Worm (Caenorhabditis elegans) whole organism, L3 larva: ENCODE data around the gene F16G10.1.

Experiments used
- ama-1 ChIP-seq: fragments of 150-350 bp; optimal IDR thresholded peaks from 2 replicates; lab custom pipeline; 2018
- fkh-10 ChIP-seq: sonication (generic microtip); optimal IDR thresholded peaks from 2 replicates; lab custom pipeline; 2017; ENCODE audit warnings: missing biosample characterization, missing genetic modification reagents, missing genetic modification characterization
- nhr-12 ChIP-seq: fragments of 150-350 bp; optimal IDR thresholded peaks from 2 replicates; lab custom pipeline; 2014; ENCODE audit warnings: missing biosample characterization, missing genetic modification characterization
- pqm-1 ChIP-seq: fragments of 150-350 bp; optimal IDR thresholded peaks from 2 replicates; lab custom pipeline; 2017; ENCODE audit warnings: missing biosample characterization, missing genetic modification characterization, inconsistent platforms
- unc-39 ChIP-seq: sonication (generic microtip); optimal IDR thresholded peaks from 4 replicates; lab custom pipeline; 2017; ENCODE audit warnings: missing biosample characterization, missing genetic modification characterization

ce11 chrII:2411093-2411492 is 7.0 kb downstream of the F16G10.1 start:
- TF ChIP-seq ama-1 (lab: Kevin White, UChicago) (no peak), fkh-10 (no peak), unc-39 (tag; lab: Kevin White, UChicago) (no peak), pqm-1 (tag; lab: Kevin White, UChicago) (no peak), nhr-12 (tag; lab: Kevin White, UChicago) (no peak)
